Worm (Caenorhabditis elegans) whole organism, mixed stage, embryonic: Measurements from ENCODE around the gene F45B8.5.
A peak's percentile ranks its signal among the peaks of the same experiment; 100 is the strongest.

Experiments
- M03D4.4 ChIP-seq: sonication (generic microtip); optimal IDR thresholded peaks from 2 replicates; lab custom pipeline; 2017; ENCODE audit warnings: mild to moderate bottlenecking, missing genetic modification characterization, missing compliant biosample characterization
- bed-3 ChIP-seq: fragments of 200-800 bp; sonication (Bioruptor generic); optimal IDR thresholded peaks from 3 replicates; lab custom pipeline; 2018; ENCODE audit warnings: mild to moderate bottlenecking, missing genetic modification characterization, moderate library complexity, missing compliant biosample characterization
- blmp-1 ChIP-seq: fragments of 150-350 bp; optimal IDR thresholded peaks from 2 replicates; lab custom pipeline; 2014; ENCODE audit warnings: missing biosample characterization, missing genetic modification characterization
- ceh-39 ChIP-seq: fragments of 150-350 bp; optimal IDR thresholded peaks from 2 replicates; lab custom pipeline; 2014; ENCODE audit warnings: missing biosample characterization, missing genetic modification characterization
- ceh-43 ChIP-seq: fragments of 200-800 bp; sonication (Bioruptor generic); optimal IDR thresholded peaks from 2 replicates; lab custom pipeline; 2018; ENCODE audit warnings: mild to moderate bottlenecking, missing genetic modification characterization, moderate library complexity, missing compliant biosample characterization
- ceh-83 ChIP-seq: fragments of 200-800 bp; sonication (Bioruptor generic); optimal IDR thresholded peaks from 2 replicates; lab custom pipeline; 2018; ENCODE audit warnings: mild to moderate bottlenecking, missing genetic modification characterization, missing compliant biosample characterization
- ces-1 ChIP-seq: fragments of 150-350 bp; optimal IDR thresholded peaks from 2 replicates; lab custom pipeline; 2014; ENCODE audit warnings: missing biosample characterization, missing genetic modification reagents, missing genetic modification characterization
- cnd-1 ChIP-seq: fragments of 200-800 bp; sonication (Bioruptor generic); optimal IDR thresholded peaks from 2 replicates; lab custom pipeline; 2018; ENCODE audit warnings: mild to moderate bottlenecking, missing genetic modification characterization, missing compliant biosample characterization
- drap-1 ChIP-seq: fragments of 200-800 bp; sonication (Bioruptor generic); optimal IDR thresholded peaks from 3 replicates; lab custom pipeline; 2018; ENCODE audit warnings: mild to moderate bottlenecking, missing genetic modification characterization, missing compliant biosample characterization
- elt-1 ChIP-seq: sonication (generic microtip); optimal IDR thresholded peaks from 2 replicates; lab custom pipeline; 2017; ENCODE audit warnings: missing genetic modification characterization, mild to moderate bottlenecking, missing compliant biosample characterization, antibody characterized with exemption, moderate library complexity, borderline replicate concordance; ENCODE audit not compliant: insufficient read depth
- elt-3 ChIP-seq: fragments of 150-350 bp; optimal IDR thresholded peaks from 2 replicates; lab custom pipeline; 2014; ENCODE audit warnings: missing biosample characterization, missing genetic modification characterization
- flh-1 ChIP-seq: fragments of 200-800 bp; sonication (Bioruptor generic); optimal IDR thresholded peaks from 2 replicates; lab custom pipeline; 2018; ENCODE audit warnings: mild to moderate bottlenecking, missing genetic modification characterization, moderate library complexity, missing compliant biosample characterization
- ham-2 ChIP-seq: fragments of 200-800 bp; sonication (Bioruptor generic); optimal IDR thresholded peaks from 2 replicates; lab custom pipeline; 2018; ENCODE audit warnings: mild to moderate bottlenecking, missing genetic modification characterization, missing compliant biosample characterization
- hlh-1 ChIP-seq: fragments of 150-350 bp; optimal IDR thresholded peaks from 2 replicates; lab custom pipeline; 2014; ENCODE audit warnings: missing biosample characterization, missing genetic modification reagents, missing genetic modification characterization
- lin-32 ChIP-seq: fragments of 200-800 bp; sonication (Bioruptor generic); optimal IDR thresholded peaks from 2 replicates; lab custom pipeline; 2018; ENCODE audit warnings: mild to moderate bottlenecking, missing genetic modification characterization, missing compliant biosample characterization
- lsy-2 ChIP-seq: fragments of 150-350 bp; optimal IDR thresholded peaks from 2 replicates; lab custom pipeline; 2014; ENCODE audit warnings: missing biosample characterization, missing genetic modification characterization
- mab-5 ChIP-seq: fragments of 150-350 bp; optimal IDR thresholded peaks from 2 replicates; lab custom pipeline; 2014; ENCODE audit warnings: missing biosample characterization, missing genetic modification characterization
- mep-1 ChIP-seq: fragments of 150-350 bp; optimal IDR thresholded peaks from 2 replicates; lab custom pipeline; 2017; ENCODE audit warnings: missing biosample characterization, missing genetic modification reagents, missing genetic modification characterization, inconsistent platforms
- mls-2 ChIP-seq: sonication (generic microtip); optimal IDR thresholded peaks from 2 replicates; lab custom pipeline; 2016; ENCODE audit warnings: mild to moderate bottlenecking, missing genetic modification characterization, moderate library complexity, missing compliant biosample characterization
- nhr-12 ChIP-seq: fragments of 150-350 bp; optimal IDR thresholded peaks from 2 replicates; lab custom pipeline; 2014; ENCODE audit warnings: missing biosample characterization, missing genetic modification characterization
- nhr-2 ChIP-seq: fragments of 150-350 bp; optimal IDR thresholded peaks from 2 replicates; lab custom pipeline; 2014; ENCODE audit warnings: missing biosample characterization, missing genetic modification characterization
- nhr-237 ChIP-seq: fragments of 150-350 bp; optimal IDR thresholded peaks from 2 replicates; lab custom pipeline; 2014; ENCODE audit warnings: missing biosample characterization, missing genetic modification characterization
- nhr-28 ChIP-seq: fragments of 150-350 bp; optimal IDR thresholded peaks from 2 replicates; lab custom pipeline; 2014; ENCODE audit warnings: missing biosample characterization, missing genetic modification characterization
- snpc-4 ChIP-seq: fragments of 150-350 bp; optimal IDR thresholded peaks from 2 replicates; lab custom pipeline; 2014; ENCODE audit warnings: missing biosample characterization, missing genetic modification characterization
- tbx-8 ChIP-seq: fragments of 200-800 bp; sonication (Bioruptor generic); optimal IDR thresholded peaks from 2 replicates; lab custom pipeline; 2018; ENCODE audit warnings: mild to moderate bottlenecking, missing genetic modification characterization, moderate library complexity, missing compliant biosample characterization
- unc-120 ChIP-seq: sonication (generic microtip); optimal IDR thresholded peaks from 2 replicates; lab custom pipeline; 2017; ENCODE audit warnings: missing genetic modification characterization, missing compliant biosample characterization; ENCODE audit not compliant: poor library complexity, severe bottlenecking
- unc-39 ChIP-seq: fragments of 150-350 bp; optimal IDR thresholded peaks from 2 replicates; lab custom pipeline; 2014; ENCODE audit warnings: missing biosample characterization, missing genetic modification characterization
- ztf-11 ChIP-seq: fragments of 150-350 bp; optimal IDR thresholded peaks from 2 replicates; lab custom pipeline; 2014; ENCODE audit warnings: missing biosample characterization, missing genetic modification characterization

F45B8.5 gene

DNA sequence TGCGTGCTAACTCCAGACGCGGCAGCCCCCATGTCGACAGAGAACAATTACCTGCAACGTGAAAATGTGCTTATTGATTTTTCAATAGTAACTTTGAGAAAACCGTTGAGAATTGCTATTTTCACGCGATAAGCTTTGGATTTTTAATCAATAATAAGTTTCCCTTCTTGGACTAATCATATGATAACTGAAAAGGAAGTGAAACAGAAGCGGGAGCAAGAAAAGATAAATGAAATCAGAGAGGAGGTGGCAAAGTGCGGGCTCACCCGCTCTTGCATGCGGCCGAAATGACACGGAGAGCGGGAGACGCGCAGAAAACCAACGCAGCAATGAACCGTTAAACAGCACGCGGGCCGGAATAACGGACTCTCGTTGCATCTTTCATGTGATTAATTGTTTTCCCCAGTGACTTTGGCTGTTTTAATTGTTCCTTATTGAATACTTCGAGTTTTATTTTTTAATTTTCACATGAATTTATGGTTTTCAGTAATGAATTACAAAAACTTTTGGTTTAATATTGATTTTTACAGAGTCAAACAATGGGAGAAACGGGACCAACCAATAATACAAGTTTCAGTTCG is 4.5 kb downstream of the F45B8.5 start, which contains the start of the genes flwr-1 and tbc-1:
flwr-1 (minus strand) TSS at position 51 of the 581 bp plus-strand sequence.
tbc-1 (plus strand) TSS at position 531 of the 581 bp plus-strand sequence.
- TF ChIP-seq ces-1 (GFP tag; lab: Kevin White, UChicago) (peak; percentile 60), ceh-43 (GFP tag; lab: Kevin White, UChicago) (peak; percentile 18), tbx-8 (GFP tag; lab: Kevin White, UChicago) (no peak), nhr-12 (tag; lab: Kevin White, UChicago) (no peak), flh-1 (GFP tag; lab: Kevin White, UChicago) (no peak), unc-120 (tag; lab: Kevin White, UChicago) (peak; percentile 35)

- no peak for TF ChIP-seq lsy-2 (tag; lab: Kevin White, UChicago)
- no peak for TF ChIP-seq M03D4.4
- TF ChIP-seq mls-2 (tag; lab: Kevin White, UChicago): no peak
- no peak for TF ChIP-seq hlh-1 (tag; lab: Kevin White, UChicago)
- TF ChIP-seq ceh-43 (GFP tag; lab: Kevin White, UChicago): no peak
- no peak for TF ChIP-seq elt-3 (tag; lab: Kevin White, UChicago)
- no peak for TF ChIP-seq ceh-83 (GFP tag; lab: Kevin White, UChicago)
- TF ChIP-seq ham-2 (GFP tag; lab: Kevin White, UChicago): no peak
- no peak for TF ChIP-seq flh-1 (GFP tag; lab: Kevin White, UChicago)
- no peak for TF ChIP-seq ceh-39 (tag; lab: Kevin White, UChicago)
- TF ChIP-seq elt-1 (tag; lab: Kevin White, UChicago): no peak
- TF ChIP-seq cnd-1 (tag; lab: Kevin White, UChicago): no peak
- TF ChIP-seq snpc-4 (tag; lab: Kevin White, UChicago): no peak
These were observed 7.2 kb downstream of the F45B8.5 start for ce11 chrX:14973085-14973484.

ce11 chrX:14975467-14976167 is 9.8 kb downstream of the F45B8.5 start, which contains the start of gene F20D1.3:
TSS of gene F20D1.3 (plus strand) at chrX:14976117.
- TF ChIP-seq mls-2 (tag; lab: Kevin White, UChicago) (peak; percentile 65), elt-3 (tag; lab: Kevin White, UChicago) (no peak), ceh-39 (tag; lab: Kevin White, UChicago) (peak; percentile 29), snpc-4 (tag; lab: Kevin White, UChicago) (no peak), nhr-237 (peak; percentile 68), unc-120 (tag; lab: Kevin White, UChicago) (peak; percentile 45), bed-3 (GFP tag; lab: Kevin White, UChicago) (no peak), ces-1 (GFP tag; lab: Kevin White, UChicago) (peak; percentile 70), unc-39 (tag; lab: Kevin White, UChicago) (no peak), nhr-28 (tag; lab: Kevin White, UChicago) (no peak), mep-1 (tag; lab: Kevin White, UChicago) (peak; percentile 82)

DNA sequence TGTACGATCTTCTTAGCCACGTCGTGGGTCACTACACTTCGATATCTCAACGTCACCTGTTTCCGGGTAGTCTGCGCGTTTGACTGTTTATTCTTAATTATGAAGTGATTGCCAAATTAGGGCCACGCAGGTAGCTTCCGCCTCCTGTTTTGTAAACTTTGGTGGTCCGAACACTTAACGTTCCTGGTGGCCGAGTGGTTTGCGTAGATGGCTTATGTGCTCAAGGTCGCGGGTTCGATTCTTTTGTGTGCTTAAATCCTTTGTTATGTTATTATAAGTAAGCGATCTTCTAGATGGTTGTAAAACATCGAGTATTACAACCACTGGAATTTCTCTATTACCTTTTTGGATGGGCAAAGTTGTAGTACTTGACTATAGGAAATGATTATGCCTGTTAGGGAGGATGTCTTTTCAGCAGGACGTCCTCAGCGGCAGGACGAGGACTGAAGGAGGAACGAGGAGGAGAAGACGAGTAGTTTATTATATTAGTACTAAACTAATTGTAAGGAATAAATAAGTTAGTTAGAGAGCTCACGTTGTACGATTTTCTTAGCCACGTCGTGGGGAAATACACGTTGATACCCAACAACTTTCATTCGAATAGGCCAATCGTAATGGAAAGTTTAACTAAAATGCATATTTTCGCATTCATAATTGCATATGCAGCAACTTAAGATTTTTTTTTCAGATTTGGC is 11.1 kb downstream of the F45B8.5 start:
- TF ChIP-seq bed-3 (GFP tag; lab: Kevin White, UChicago): no peak
- no peak for TF ChIP-seq blmp-1 (tag; lab: Kevin White, UChicago)
- TF ChIP-seq flh-1 (GFP tag; lab: Kevin White, UChicago): no peak
- peak; percentile 87 for TF ChIP-seq ces-1 (GFP tag; lab: Kevin White, UChicago)
- no peak for TF ChIP-seq mep-1 (tag; lab: Kevin White, UChicago)
- TF ChIP-seq lin-32 (GFP tag; lab: Kevin White, UChicago): no peak
- TF ChIP-seq mab-5: no peak
- no peak for TF ChIP-seq elt-1 (tag; lab: Kevin White, UChicago)
- TF ChIP-seq, all 35 proteins: peak for 1

DNA sequence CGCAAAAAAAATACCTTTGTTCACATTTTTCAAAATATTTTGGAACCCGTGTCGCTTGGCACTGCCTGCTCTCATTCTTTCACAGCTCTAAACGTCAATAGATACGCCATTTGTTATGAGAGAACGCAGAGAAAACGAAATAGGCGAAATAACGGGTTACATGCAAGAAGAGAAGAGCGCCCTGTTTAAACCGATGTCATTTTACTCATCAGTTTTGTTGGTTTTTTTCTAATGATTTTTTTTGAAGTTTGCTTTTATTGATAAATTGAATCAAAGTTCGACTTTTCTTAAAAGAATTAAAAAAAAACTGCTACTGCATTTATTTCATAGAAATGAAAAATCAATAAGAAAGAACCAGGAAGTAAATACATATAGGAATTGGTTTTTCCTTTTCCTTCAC is 12.9 kb downstream of the F45B8.5 start:
- peak; percentile 53 for TF ChIP-seq hlh-1 (tag; lab: Kevin White, UChicago)
- TF ChIP-seq unc-120 (tag; lab: Kevin White, UChicago): peak; percentile 0
- no peak for TF ChIP-seq nhr-2 (tag; lab: Kevin White, UChicago)
- no peak for TF ChIP-seq lsy-2 (tag; lab: Kevin White, UChicago)
- TF ChIP-seq tbx-8 (GFP tag; lab: Kevin White, UChicago): no peak
- TF ChIP-seq ceh-43 (GFP tag; lab: Kevin White, UChicago): no peak
- TF ChIP-seq ham-2 (GFP tag; lab: Kevin White, UChicago): no peak
- TF ChIP-seq ces-1 (GFP tag; lab: Kevin White, UChicago): peak; percentile 13
- no peak for TF ChIP-seq drap-1 (GFP tag; lab: Kevin White, UChicago)
- no peak for TF ChIP-seq lin-32 (GFP tag; lab: Kevin White, UChicago)
- no peak for TF ChIP-seq ceh-39 (tag; lab: Kevin White, UChicago)
- TF ChIP-seq cnd-1 (tag; lab: Kevin White, UChicago): no peak
- no peak for TF ChIP-seq ztf-11 (tag; lab: Kevin White, UChicago)
